Worm (Caenorhabditis elegans): Measurements from ENCODE around the gene T06A1.1.

The T06A1.1 gene

ce11 chrV:1892567-1893277, 32.7 kb downstream of the T06A1.1 start, which contains the start of gene zig-11:
zig-11 (minus strand) TSS chrV:1892939.
- TF ChIP-seq mes-2 (tag; optimal IDR thresholded peaks at IDR 0.05; ENCODE audit: poor library complexity, severe bottlenecking) (peak; percentile 25), hlh-11 (tag; optimal IDR thresholded peaks at IDR 0.05) (no peak), php-3 (GFP tag; IDR thresholded peaks at IDR 0.05) (no peak), spr-1 (tag; optimal IDR thresholded peaks at IDR 0.05) (no peak), skn-1 (tag; optimal IDR thresholded peaks at IDR 0.05) (no peak), madf-9 (GFP tag; conservative IDR thresholded peaks at IDR 0.05) (no peak), lin-39 (tag; optimal IDR thresholded peaks at IDR 0.05) (no peak), arid-1 (GFP tag; conservative IDR thresholded peaks at IDR 0.05) (no peak), ZK337.2 (GFP tag; IDR thresholded peaks at IDR 0.05) (no peak), fkh-10 (GFP tag; optimal IDR thresholded peaks at IDR 0.05) (no peak), aly-2 (tag; optimal IDR thresholded peaks at IDR 0.05) (no peak), ceh-44 (GFP tag; IDR thresholded peaks at IDR 0.05) (no peak), aha-1 (tag) (peak; percentile 72), pha-4 (GFP tag; IDR thresholded peaks at IDR 0.05) (no peak), pha-4 (tag; optimal IDR thresholded peaks at IDR 0.05) (no peak), zag-1 (tag; optimal IDR thresholded peaks at IDR 0.05) (no peak), F44E2.7 (GFP tag; IDR thresholded peaks at IDR 0.05) (no peak), lin-15B (tag; optimal IDR thresholded peaks at IDR 0.05) (no peak), ctbp-1 (GFP tag; IDR thresholded peaks at IDR 0.05) (no peak), T26A8.4 (GFP tag; IDR thresholded peaks at IDR 0.05) (no peak), saeg-2 (GFP tag; IDR thresholded peaks at IDR 0.05) (no peak), nhr-25 (tag; optimal IDR thresholded peaks at IDR 0.05; ENCODE audit: borderline replicate concordance, insufficient read depth) (no peak), nhr-6 (tag; optimal IDR thresholded peaks at IDR 0.05) (peak; percentile 46), F10B5.3 (tag; optimal IDR thresholded peaks at IDR 0.05) (no peak), mdl-1 (tag; optimal IDR thresholded peaks at IDR 0.05) (no peak), zip-11 (GFP tag; IDR thresholded peaks at IDR 0.05) (no peak), lin-13 (GFP tag; optimal IDR thresholded peaks at IDR 0.05) (no peak), F37D6.2 (tag; optimal IDR thresholded peaks at IDR 0.05) (no peak), dmd-8 (GFP tag; IDR thresholded peaks at IDR 0.05) (no peak), dpl-1 (GFP tag; optimal IDR thresholded peaks at IDR 0.05) (peak; percentile 73), snpc-4 (tag; optimal IDR thresholded peaks at IDR 0.05) (no peak), lsy-2 (tag; optimal IDR thresholded peaks at IDR 0.05) (peak in 1 of 2 experiments; percentile 84), nhr-111 (GFP tag; optimal IDR thresholded peaks at IDR 0.05) (no peak), mdt-29 (GFP tag; IDR thresholded peaks at IDR 0.05) (no peak), lin-38 (GFP tag; IDR thresholded peaks at IDR 0.05) (no peak), ceh-32 (tag; optimal IDR thresholded peaks at IDR 0.05; ENCODE audit: poor library complexity) (no peak), nhr-41 (GFP tag; IDR thresholded peaks at IDR 0.05) (no peak), Y105C5A.15 (GFP tag; IDR thresholded peaks at IDR 0.05) (no peak), D1046.2 (GFP tag; IDR thresholded peaks at IDR 0.05) (no peak), pqm-1 (tag; optimal IDR thresholded peaks at IDR 0.05) (no peak), ZK546.5 (tag; optimal IDR thresholded peaks at IDR 0.05) (no peak), nhr-76 (tag; optimal IDR thresholded peaks at IDR 0.05) (no peak), ces-1 (GFP tag; optimal IDR thresholded peaks at IDR 0.05) (no peak), snpc-1.2 (GFP tag; IDR thresholded peaks at IDR 0.05) (no peak), daf-19 (GFP tag; conservative IDR thresholded peaks at IDR 0.05) (no peak), nhr-237 (tag; optimal IDR thresholded peaks at IDR 0.05) (no peak), egl-27 (tag; optimal IDR thresholded peaks at IDR 0.05) (no peak), set-16 (GFP tag; IDR thresholded peaks at IDR 0.05) (no peak), attf-4 (tag; optimal IDR thresholded peaks at IDR 0.05) (no peak), tag-97 (GFP tag; IDR thresholded peaks at IDR 0.05) (no peak), vab-7 (GFP tag; IDR thresholded peaks at IDR 0.05) (no peak), zfp-2 (tag; optimal IDR thresholded peaks at IDR 0.05) (no peak)
